Fruit fly (Drosophila melanogaster): ENCODE results near the gene CG34382.

CG34382 gene

DNA sequence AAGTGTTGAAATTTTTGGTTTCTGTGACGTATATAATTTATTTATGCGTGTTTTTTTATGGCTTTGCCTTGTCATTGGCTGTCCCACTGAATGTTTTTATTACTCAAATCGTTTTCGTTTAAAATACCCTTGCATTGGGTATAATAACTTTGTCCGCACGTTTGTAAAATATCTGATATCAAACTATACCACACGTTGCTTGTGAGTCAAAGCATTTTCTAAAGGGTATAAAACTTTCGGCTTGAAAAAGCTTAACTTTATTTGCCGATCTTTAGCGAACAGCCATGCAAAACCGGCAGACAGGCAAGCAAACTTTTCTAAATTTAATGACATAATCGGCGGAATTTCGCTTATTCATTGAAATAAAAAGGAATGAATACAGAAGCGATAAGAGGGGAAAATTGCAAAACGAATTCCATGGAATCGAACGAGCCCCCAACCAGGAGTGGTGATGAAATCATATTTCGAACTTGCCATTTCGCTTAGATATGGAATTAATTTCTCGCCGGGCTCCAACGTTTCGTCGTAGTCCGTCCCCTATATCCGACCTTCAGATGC lies 31.3 kb upstream of the CG34382 start (continued):
- TF ChIP-seq CoRest (tag; optimal IDR thresholded peaks at IDR 0.05) (peak; percentile 57), Abd-B (GFP tag; optimal IDR thresholded peaks at IDR 0.05) (peak; percentile 65), aop (GFP tag; IDR thresholded peaks at IDR 0.05) (no peak), Rfx (GFP tag; IDR thresholded peaks at IDR 0.05) (peak; percentile 84), Kr (GFP tag; optimal IDR thresholded peaks at IDR 0.05) (no peak), MESR4 (GFP tag; optimal IDR thresholded peaks at IDR 0.05) (no peak), Hmr (GFP tag; optimal IDR thresholded peaks at IDR 0.05) (peak; percentile 30), run (tag; optimal IDR thresholded peaks at IDR 0.05) (no peak), CG7963 (GFP tag; IDR thresholded peaks at IDR 0.05; ENCODE audit: partially characterized antibody) (no peak), mirr (GFP tag; optimal IDR thresholded peaks at IDR 0.05) (peak; percentile 11), ab (GFP tag; optimal IDR thresholded peaks at IDR 0.05) (no peak), CG15479 (GFP tag; optimal IDR thresholded peaks at IDR 0.05) (no peak), CG34376 (GFP tag; optimal IDR thresholded peaks at IDR 0.05) (no peak), Max (GFP tag; optimal IDR thresholded peaks at IDR 0.05) (no peak), Camta (GFP tag; optimal IDR thresholded peaks at IDR 0.05) (no peak), CG10366 (GFP tag; IDR thresholded peaks at IDR 0.05) (peak; percentile 61), shn (GFP tag; optimal IDR thresholded peaks at IDR 0.05) (peak; percentile 23), CG4424 (GFP tag; optimal IDR thresholded peaks at IDR 0.05) (peak; percentile 30), C15 (GFP tag; IDR thresholded peaks at IDR 0.05) (no peak), sens-2 (GFP tag; IDR thresholded peaks at IDR 0.05) (no peak), dmrt11E (tag; optimal IDR thresholded peaks at IDR 0.05) (no peak), CG4282 (GFP tag; optimal IDR thresholded peaks at IDR 0.05) (no peak), CG13287 (GFP tag; IDR thresholded peaks at IDR 0.05; ENCODE audit: partially characterized antibody) (no peak), crol (GFP tag; IDR thresholded peaks at IDR 0.05) (no peak), pnt (GFP tag; optimal IDR thresholded peaks at IDR 0.05) (no peak), ems (GFP tag; optimal IDR thresholded peaks at IDR 0.05) (peak; percentile 37), stwl (tag; optimal IDR thresholded peaks at IDR 0.05) (no peak), CG9215 (GFP tag; IDR thresholded peaks at IDR 0.05) (peak; percentile 22; the same call in 1 of the 2 replicates), Hmx (GFP tag; optimal IDR thresholded peaks at IDR 0.05) (no peak), CG17912 (GFP tag; optimal IDR thresholded peaks at IDR 0.05) (no peak), ken (GFP tag; IDR thresholded peaks at IDR 0.05) (no peak), Deaf1 (tag; optimal IDR thresholded peaks at IDR 0.05) (peak; percentile 21), hb (GFP tag; IDR thresholded peaks at IDR 0.05; ENCODE audit: partially characterized antibody) (no peak), CG17328 (GFP tag; IDR thresholded peaks at IDR 0.05) (no peak), YL-1 (GFP tag; optimal IDR thresholded peaks at IDR 0.05) (no peak), CG32532 (GFP tag; IDR thresholded peaks at IDR 0.05) (peak; percentile 71), Dek (tag; optimal IDR thresholded peaks at IDR 0.05) (peak; percentile 60), CG17802 (tag; optimal IDR thresholded peaks at IDR 0.05) (no peak), CG4328 (GFP tag; optimal IDR thresholded peaks at IDR 0.05) (peak; percentile 29), CG33557 (GFP tag; optimal IDR thresholded peaks at IDR 0.05) (no peak), CG1647 (GFP tag; optimal IDR thresholded peaks at IDR 0.05) (no peak), bcd (GFP tag; optimal IDR thresholded peaks at IDR 0.05) (peak; percentile 35), CG14014 (GFP tag; IDR thresholded peaks at IDR 0.05) (peak; percentile 77), CG9609 (GFP tag; optimal IDR thresholded peaks at IDR 0.05) (peak; percentile 48), jigr1 (GFP tag; IDR thresholded peaks at IDR 0.05) (no peak), CG18764 (GFP tag; optimal IDR thresholded peaks at IDR 0.05) (peak; percentile 32), H15 (GFP tag; IDR thresholded peaks at IDR 0.05) (peak; percentile 37; the same call in 1 of the 3 replicates), ssp (GFP tag; IDR thresholded peaks at IDR 0.05) (no peak), HmgD (GFP tag; optimal IDR thresholded peaks at IDR 0.05) (no peak), Side (GFP tag; optimal IDR thresholded peaks at IDR 0.05) (no peak), phol (tag; optimal IDR thresholded peaks at IDR 0.05) (peak; percentile 27)
